Fruit fly (Drosophila melanogaster) whole organism, prepupa: ENCODE measurements around the gene uncNacbeta.

Source experiments
- CG10669 ChIP-seq: fragments of 200-800 bp; sonication (Bioruptor generic); optimal IDR thresholded peaks from 3 replicates; lab custom pipeline; 2018; ENCODE audit warnings: missing biosample characterization, mild to moderate bottlenecking, missing genetic modification characterization, moderate library complexity
- CG3919 ChIP-seq: fragments of 200-800 bp; sonication (Bioruptor generic); optimal IDR thresholded peaks from 3 replicates; lab custom pipeline; 2016; ENCODE audit warnings: missing biosample characterization, missing genetic modification characterization
- CG6792 ChIP-seq: fragments of 200-800 bp; sonication (Bioruptor generic); optimal IDR thresholded peaks from 3 replicates; lab custom pipeline; 2016; ENCODE audit warnings: missing biosample characterization, missing genetic modification characterization
- Ets96B ChIP-seq: fragments of 200-800 bp; optimal IDR thresholded peaks from 2 replicates; lab custom pipeline; 2019; ENCODE audit warnings: missing biosample characterization, mild to moderate bottlenecking, missing genetic modification characterization, moderate library complexity

dm6 chr2L:606165-606564, 42.5 kb upstream of the uncNacbeta start:
- peak; percentile 73 for TF ChIP-seq CG10669 (GFP tag; lab: Kevin White, UChicago)
- TF ChIP-seq Ets96B (tag; lab: Kevin White, UChicago): peak; percentile 39
- TF ChIP-seq CG6792 (GFP tag; lab: Kevin White, UChicago): peak; percentile 69
- peak; percentile 69 for TF ChIP-seq CG3919 (GFP tag; lab: Kevin White, UChicago)
